Fruit fly (Drosophila melanogaster): ENCODE data around the gene Alms1b.

DNA sequence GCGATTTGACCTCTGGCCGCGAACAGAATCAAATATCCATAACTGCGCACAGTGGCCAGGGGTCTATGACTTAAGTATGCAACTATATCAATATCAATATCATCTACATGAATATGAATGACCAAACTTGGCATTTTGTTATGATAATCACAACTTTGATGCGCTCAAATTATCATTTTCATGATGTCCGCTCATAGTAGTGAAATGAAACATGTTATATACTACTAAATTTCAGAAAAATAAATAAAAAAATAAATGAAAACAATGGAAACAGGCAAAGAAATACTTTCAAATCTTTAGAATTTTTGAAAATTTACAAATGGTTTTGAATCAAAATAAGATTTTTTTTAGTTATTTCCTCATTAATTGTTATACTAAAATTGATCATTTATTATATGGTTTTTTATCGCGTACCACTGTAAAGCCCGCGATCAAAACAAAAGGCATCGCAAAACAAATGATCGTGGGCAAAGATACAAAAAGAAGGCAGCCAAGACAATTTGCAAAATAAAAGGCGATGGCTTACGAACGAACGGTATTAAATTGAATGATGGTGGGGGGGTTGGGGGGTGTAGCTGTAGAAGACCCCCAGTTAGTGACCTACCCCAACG is 30.0 kb upstream of the Alms1b start:
- TF ChIP-seq gro (GFP tag; optimal IDR thresholded peaks at IDR 0.05) (no peak), NC2β (GFP tag; optimal IDR thresholded peaks at IDR 0.05) (no peak), Nf-YA (GFP tag; IDR thresholded peaks at IDR 0.05) (no peak), Hey (tag; optimal IDR thresholded peaks at IDR 0.05) (no peak), CG6654 (GFP tag; optimal IDR thresholded peaks at IDR 0.05) (no peak)
